Fruit fly (Drosophila melanogaster): ENCODE results near the gene CG10984.

Gene CG10984

dm6 chr3L:12706456-12706855, 43.5 kb upstream of the CG10984 start:
- no peak for TF ChIP-seq toe (GFP tag; optimal IDR thresholded peaks at IDR 0.05)
- TF ChIP-seq ovo (GFP tag; optimal IDR thresholded peaks at IDR 0.05): no peak
- no peak for TF ChIP-seq CG14711 (tag; optimal IDR thresholded peaks at IDR 0.05)
- no peak for TF ChIP-seq pad (GFP tag; optimal IDR thresholded peaks at IDR 0.05)
- TF ChIP-seq CG5204 (GFP tag; optimal IDR thresholded peaks at IDR 0.05): no peak
- no peak for TF ChIP-seq Hr96 (GFP tag; optimal IDR thresholded peaks at IDR 0.05)
- TF ChIP-seq CG11617 (GFP tag; optimal IDR thresholded peaks at IDR 0.05): no peak
- no peak for TF ChIP-seq cic (GFP tag; optimal IDR thresholded peaks at IDR 0.05)
- TF ChIP-seq CG1620 (GFP tag; optimal IDR thresholded peaks at IDR 0.05): no peak
- TF ChIP-seq CG7101 (tag; optimal IDR thresholded peaks at IDR 0.05): no peak
- no peak for TF ChIP-seq bab1 (GFP tag; optimal IDR thresholded peaks at IDR 0.05)
- no peak for TF ChIP-seq CG33017 (tag; optimal IDR thresholded peaks at IDR 0.05)
- TF ChIP-seq tj (GFP tag; optimal IDR thresholded peaks at IDR 0.05): no peak
- TF ChIP-seq Clk (GFP tag; optimal IDR thresholded peaks at IDR 0.05): no peak
- TF ChIP-seq CG12768 (GFP tag; optimal IDR thresholded peaks at IDR 0.05): no peak
- no peak for TF ChIP-seq kay (GFP tag; ENCODE audit: borderline replicate concordance)
- no peak for TF ChIP-seq Mnt (GFP tag; optimal IDR thresholded peaks at IDR 0.05)

DNA sequence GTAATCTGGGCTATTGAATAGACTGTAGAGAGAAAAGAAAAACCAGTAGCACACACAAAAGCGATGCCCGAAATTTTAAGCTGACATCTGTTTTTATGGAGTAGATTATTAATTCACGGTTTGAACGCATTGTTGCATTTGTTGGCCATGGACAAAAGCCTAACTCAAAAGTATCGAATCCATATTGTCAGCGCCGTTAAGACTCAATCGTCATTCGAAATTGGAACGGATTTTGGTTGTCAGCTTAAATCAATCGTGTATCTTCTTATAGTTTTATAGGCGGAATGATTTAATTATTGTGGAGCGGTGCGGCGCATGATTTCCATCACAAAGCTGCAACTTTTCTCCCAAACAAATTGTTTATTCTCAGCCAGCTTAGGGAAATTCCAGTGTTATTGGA, 38.5 kb upstream of the CG10984 start:
- TF ChIP-seq Clk (GFP tag; optimal IDR thresholded peaks at IDR 0.05): no peak
- no peak for TF ChIP-seq CG14711 (tag; optimal IDR thresholded peaks at IDR 0.05)
- no peak for TF ChIP-seq Crg-1 (GFP tag; optimal IDR thresholded peaks at IDR 0.05)
- no peak for TF ChIP-seq Mnt (GFP tag; optimal IDR thresholded peaks at IDR 0.05)
- TF ChIP-seq CG5204 (GFP tag; optimal IDR thresholded peaks at IDR 0.05): no peak
- TF ChIP-seq CG1620 (GFP tag; optimal IDR thresholded peaks at IDR 0.05): no peak
- TF ChIP-seq pad (GFP tag; optimal IDR thresholded peaks at IDR 0.05): no peak
- TF ChIP-seq toe (GFP tag; optimal IDR thresholded peaks at IDR 0.05): no peak
- TF ChIP-seq bab1 (GFP tag; optimal IDR thresholded peaks at IDR 0.05): no peak
- TF ChIP-seq CG33017 (tag; optimal IDR thresholded peaks at IDR 0.05): no peak
- TF ChIP-seq CG11617 (GFP tag; optimal IDR thresholded peaks at IDR 0.05): no peak
- no peak for TF ChIP-seq CG7101 (tag; optimal IDR thresholded peaks at IDR 0.05)
- TF ChIP-seq cnc (optimal IDR thresholded peaks at IDR 0.05): no peak
- TF ChIP-seq tj (GFP tag; optimal IDR thresholded peaks at IDR 0.05): no peak
- TF ChIP-seq ovo (GFP tag; optimal IDR thresholded peaks at IDR 0.05): no peak
- TF ChIP-seq cic (GFP tag; optimal IDR thresholded peaks at IDR 0.05): no peak
- TF ChIP-seq CG12768 (GFP tag; optimal IDR thresholded peaks at IDR 0.05): no peak

DNA sequence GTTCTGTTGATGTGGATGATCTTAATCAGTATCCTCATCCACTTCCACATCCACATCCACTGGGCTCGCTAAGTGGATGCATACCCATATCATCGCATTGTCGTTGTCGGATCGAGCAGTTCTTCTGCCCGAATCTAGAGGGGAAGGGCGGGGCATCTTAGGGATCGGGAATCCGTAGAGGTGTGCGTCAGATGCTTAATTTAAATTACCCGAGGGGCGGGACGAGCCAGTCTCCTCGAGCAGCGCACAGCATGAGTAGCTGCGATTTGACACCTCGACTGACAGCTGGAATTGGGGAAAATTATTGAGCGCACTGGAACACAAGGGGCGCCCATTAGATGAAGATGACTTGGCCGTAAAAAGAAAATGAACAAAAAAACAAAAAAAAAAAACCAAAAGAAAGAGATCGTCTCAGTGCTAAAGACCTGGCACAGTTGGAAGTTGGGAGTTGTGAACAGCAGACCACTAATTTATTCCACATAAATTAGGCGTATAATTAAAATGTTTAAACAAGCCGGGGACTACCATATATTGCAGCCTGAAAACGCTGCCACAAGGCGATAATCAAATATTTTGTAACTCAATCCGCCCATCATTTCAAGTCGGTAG, 35.2 kb upstream of the CG10984 start:
- no peak for TF ChIP-seq bab1 (GFP tag; optimal IDR thresholded peaks at IDR 0.05)
- TF ChIP-seq Clk (GFP tag; optimal IDR thresholded peaks at IDR 0.05): no peak
- no peak for TF ChIP-seq kay (GFP tag; ENCODE audit: borderline replicate concordance)
- no peak for TF ChIP-seq CG33017 (tag; optimal IDR thresholded peaks at IDR 0.05)
- no peak for TF ChIP-seq CG14711 (tag; optimal IDR thresholded peaks at IDR 0.05)
- no peak for TF ChIP-seq CG7101 (tag; optimal IDR thresholded peaks at IDR 0.05)

dm6 chr3L:12716661-12717060, 33.3 kb upstream of the CG10984 start:
- TF ChIP-seq CG14711 (tag; optimal IDR thresholded peaks at IDR 0.05) (no peak), tj (GFP tag; optimal IDR thresholded peaks at IDR 0.05) (peak; percentile 97), CG33017 (tag; optimal IDR thresholded peaks at IDR 0.05) (no peak), cic (GFP tag; optimal IDR thresholded peaks at IDR 0.05) (no peak), Crg-1 (GFP tag; optimal IDR thresholded peaks at IDR 0.05) (no peak), ovo (GFP tag; optimal IDR thresholded peaks at IDR 0.05) (no peak), CG12768 (GFP tag; optimal IDR thresholded peaks at IDR 0.05) (no peak)

- TF ChIP-seq cnc (optimal IDR thresholded peaks at IDR 0.05) (no peak), Mnt (GFP tag; optimal IDR thresholded peaks at IDR 0.05) (no peak), toe (GFP tag; optimal IDR thresholded peaks at IDR 0.05) (no peak), Hr96 (GFP tag; optimal IDR thresholded peaks at IDR 0.05) (no peak), CG7045 (GFP tag; optimal IDR thresholded peaks at IDR 0.05) (no peak), pad (GFP tag; optimal IDR thresholded peaks at IDR 0.05) (no peak), CG12768 (GFP tag; optimal IDR thresholded peaks at IDR 0.05) (no peak), CG14711 (tag; optimal IDR thresholded peaks at IDR 0.05) (no peak), CG33017 (tag; optimal IDR thresholded peaks at IDR 0.05) (no peak), cic (GFP tag; optimal IDR thresholded peaks at IDR 0.05) (no peak)
Observed at dm6 chr3L:12717621-12718020, 32.3 kb upstream of the CG10984 start.

DNA sequence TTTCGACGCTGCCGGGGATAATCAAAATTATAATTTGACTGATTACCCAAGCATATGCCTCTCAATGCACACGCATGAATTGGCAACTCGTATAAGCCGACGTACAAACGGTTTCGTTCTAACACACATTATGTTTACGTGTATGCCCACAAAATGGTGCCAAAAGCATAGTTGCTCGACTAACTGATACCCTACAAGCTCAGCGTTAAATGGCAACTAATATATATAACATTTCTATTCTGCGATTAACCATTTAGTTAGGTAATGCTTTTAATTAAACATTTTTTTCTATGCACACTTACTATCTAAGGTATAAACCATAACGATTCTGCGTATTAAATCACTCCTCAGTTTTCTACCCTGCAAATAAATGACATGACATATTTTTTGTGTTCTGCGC, 29.2 kb upstream of the CG10984 start:
- TF ChIP-seq bab1 (GFP tag; optimal IDR thresholded peaks at IDR 0.05) (no peak), Mnt (GFP tag; optimal IDR thresholded peaks at IDR 0.05) (no peak), CG7045 (GFP tag; optimal IDR thresholded peaks at IDR 0.05) (no peak), CG11617 (GFP tag; optimal IDR thresholded peaks at IDR 0.05) (no peak), CG1620 (GFP tag; optimal IDR thresholded peaks at IDR 0.05) (no peak), tj (GFP tag; optimal IDR thresholded peaks at IDR 0.05) (no peak), cnc (optimal IDR thresholded peaks at IDR 0.05) (no peak), cic (GFP tag; optimal IDR thresholded peaks at IDR 0.05) (no peak), CG5204 (GFP tag; optimal IDR thresholded peaks at IDR 0.05) (no peak), Hr96 (GFP tag; optimal IDR thresholded peaks at IDR 0.05) (no peak), pad (GFP tag; optimal IDR thresholded peaks at IDR 0.05) (no peak), Clk (GFP tag; optimal IDR thresholded peaks at IDR 0.05) (no peak), CG33017 (tag; optimal IDR thresholded peaks at IDR 0.05) (no peak)

- no peak for TF ChIP-seq ovo (GFP tag; optimal IDR thresholded peaks at IDR 0.05)
- TF ChIP-seq Mnt (GFP tag; optimal IDR thresholded peaks at IDR 0.05): no peak
- no peak for TF ChIP-seq CG7101 (tag; optimal IDR thresholded peaks at IDR 0.05)
- TF ChIP-seq kay (GFP tag; ENCODE audit: borderline replicate concordance): no peak
- no peak for TF ChIP-seq CG5204 (GFP tag; optimal IDR thresholded peaks at IDR 0.05)
- no peak for TF ChIP-seq Crg-1 (GFP tag; optimal IDR thresholded peaks at IDR 0.05)
- no peak for TF ChIP-seq CG11617 (GFP tag; optimal IDR thresholded peaks at IDR 0.05)
- TF ChIP-seq cnc (optimal IDR thresholded peaks at IDR 0.05): no peak
- TF ChIP-seq CG14711 (tag; optimal IDR thresholded peaks at IDR 0.05): no peak
- no peak for TF ChIP-seq Hr96 (GFP tag; optimal IDR thresholded peaks at IDR 0.05)
- TF ChIP-seq CG7045 (GFP tag; optimal IDR thresholded peaks at IDR 0.05): no peak
- no peak for TF ChIP-seq cic (GFP tag; optimal IDR thresholded peaks at IDR 0.05)
Observed at dm6 chr3L:12725749-12726148, 24.2 kb upstream of the CG10984 start.

All from whole organism, adult.